Fruit fly (Drosophila melanogaster): Measurements from ENCODE around the gene CG9692.

dm6 chr3L:16750750-16751149, 46.0 kb downstream of the CG9692 start:
- no peak for TF ChIP-seq CG11762 (GFP tag; optimal IDR thresholded peaks at IDR 0.05; ENCODE audit: insufficient read depth)
- TF ChIP-seq Sox102F (GFP tag; optimal IDR thresholded peaks at IDR 0.05): no peak
- no peak for TF ChIP-seq fd59A (GFP tag; optimal IDR thresholded peaks at IDR 0.05)
- TF ChIP-seq spab (GFP tag; optimal IDR thresholded peaks at IDR 0.05): no peak
- no peak for TF ChIP-seq CG6792 (GFP tag; optimal IDR thresholded peaks at IDR 0.05)
- no peak for TF ChIP-seq acj6 (GFP tag; optimal IDR thresholded peaks at IDR 0.05)
- no peak for TF ChIP-seq eg (GFP tag; IDR thresholded peaks at IDR 0.05)
- TF ChIP-seq Hr39 (GFP tag; optimal IDR thresholded peaks at IDR 0.05): no peak
- no peak for TF ChIP-seq CG6808 (GFP tag; optimal IDR thresholded peaks at IDR 0.05)
- no peak for TF ChIP-seq dac (GFP tag; optimal IDR thresholded peaks at IDR 0.05)
- TF ChIP-seq Sox15 (GFP tag; optimal IDR thresholded peaks at IDR 0.05): no peak
- TF ChIP-seq Met (GFP tag; optimal IDR thresholded peaks at IDR 0.05): no peak
- peak; percentile 25 for TF ChIP-seq CG32006 (GFP tag; optimal IDR thresholded peaks at IDR 0.05)
- TF ChIP-seq CG4318 (GFP tag; optimal IDR thresholded peaks at IDR 0.05): no peak

All from whole organism, prepupa.